Fruit fly (Drosophila melanogaster): ENCODE data around the gene Cht6.

DNA sequence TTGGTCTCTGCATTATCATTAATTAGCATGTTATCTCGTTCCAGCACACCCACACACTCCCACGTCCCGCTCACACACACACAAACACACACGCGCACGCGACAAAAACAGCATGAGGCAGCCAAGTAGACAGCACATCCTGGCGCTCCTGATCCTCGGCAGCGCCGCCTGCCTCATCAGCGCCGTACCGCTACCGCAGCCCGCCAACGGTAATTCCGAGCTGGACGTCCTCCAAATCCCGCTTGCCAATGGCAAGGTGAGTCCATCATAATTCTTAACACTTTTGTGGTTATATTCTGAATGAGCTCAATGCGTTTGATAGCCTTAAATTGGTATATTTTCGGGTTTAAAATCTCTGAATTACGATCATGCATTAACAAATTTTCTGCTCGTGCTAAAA, 23.7 kb upstream of the Cht6 start:
- no peak for TF ChIP-seq Myc (optimal IDR thresholded peaks at IDR 0.05)
- no peak for TF ChIP-seq h (optimal IDR thresholded peaks at IDR 0.05)
- no peak for TF ChIP-seq insv (optimal IDR thresholded peaks at IDR 0.05)
- no peak for TF ChIP-seq psq (optimal IDR thresholded peaks at IDR 0.05)
- no peak for TF ChIP-seq Sin3A (optimal IDR thresholded peaks at IDR 0.05)
- no peak for TF ChIP-seq ttk (optimal IDR thresholded peaks at IDR 0.05)

All from Kc167 (cell line).